Worm (Caenorhabditis elegans) whole organism, late embryonic: ENCODE data around the gene str-130.

Source experiments
- F13H6.1 ChIP-seq: sonication (generic microtip); optimal IDR thresholded peaks from 2 replicates; lab custom pipeline; 2016; ENCODE audit warnings: missing genetic modification characterization, missing compliant biosample characterization
- K02D7.2 ChIP-seq: sonication (generic microtip); optimal IDR thresholded peaks from 2 replicates; lab custom pipeline; 2017; ENCODE audit warnings: mild to moderate bottlenecking, missing genetic modification characterization, missing compliant biosample characterization

ce11 chrV:8079813-8080212 lies 10.7 kb downstream of the str-130 start:
- TF ChIP-seq K02D7.2, result no peak
- no peak for TF ChIP-seq F13H6.1
